Fruit fly (Drosophila melanogaster) whole organism, adult: ENCODE measurements around the gene CG9263.

ENCODE experiments used
- CG11617 ChIP-seq: fragments of 200-800 bp; sonication (Bioruptor generic); optimal IDR thresholded peaks from 2 replicates; lab custom pipeline; 2017; ENCODE audit warnings: mild to moderate bottlenecking, missing biosample characterization, missing genetic modification reagents, missing genetic modification characterization
- CG12768 ChIP-seq: fragments of 200-800 bp; sonication (Bioruptor generic); optimal IDR thresholded peaks from 2 replicates; lab custom pipeline; 2017; ENCODE audit warnings: missing biosample characterization, missing genetic modification characterization, mild to moderate bottlenecking, moderate library complexity, missing genetic modification reagents
- CG14711 ChIP-seq: fragments of 200-800 bp; sonication (Bioruptor generic); optimal IDR thresholded peaks from 2 replicates; lab custom pipeline; 2018; ENCODE audit warnings: missing biosample characterization, mild to moderate bottlenecking, missing genetic modification characterization, moderate library complexity
- CG1620 ChIP-seq: fragments of 200-800 bp; sonication (Bioruptor generic); optimal IDR thresholded peaks from 2 replicates; lab custom pipeline; 2016; ENCODE audit warnings: missing biosample characterization, missing genetic modification characterization
- CG33017 ChIP-seq: fragments of 200-800 bp; sonication (Bioruptor generic); optimal IDR thresholded peaks from 2 replicates; lab custom pipeline; 2018; ENCODE audit warnings: missing biosample characterization, mild to moderate bottlenecking, missing genetic modification characterization, moderate library complexity
- CG5204 ChIP-seq: fragments of 200-800 bp; sonication (Bioruptor generic); optimal IDR thresholded peaks from 2 replicates; lab custom pipeline; 2016; ENCODE audit warnings: missing biosample characterization, missing genetic modification characterization
- CG7045 ChIP-seq: fragments of 200-800 bp; sonication (Bioruptor generic); optimal IDR thresholded peaks from 2 replicates; lab custom pipeline; 2017; ENCODE audit warnings: missing biosample characterization, mild to moderate bottlenecking, missing genetic modification characterization
- CG7101 ChIP-seq: fragments of 200-800 bp; sonication (Bioruptor generic); optimal IDR thresholded peaks from 2 replicates; lab custom pipeline; 2018; ENCODE audit warnings: missing biosample characterization, mild to moderate bottlenecking, missing genetic modification characterization, moderate library complexity
- Clk ChIP-seq: fragments of 200-800 bp; sonication (Bioruptor generic); optimal IDR thresholded peaks from 2 replicates; lab custom pipeline; 2017; ENCODE audit warnings: missing biosample characterization, missing genetic modification characterization
- Crg-1 ChIP-seq: fragments of 200-800 bp; sonication (Bioruptor generic); optimal IDR thresholded peaks from 2 replicates; lab custom pipeline; 2016; ENCODE audit warnings: missing biosample characterization, missing genetic modification characterization
- Hr96 ChIP-seq: fragments of 200-800 bp; sonication (Bioruptor generic); optimal IDR thresholded peaks from 2 replicates; lab custom pipeline; 2016; ENCODE audit warnings: missing biosample characterization, missing genetic modification characterization
- Mnt ChIP-seq: fragments of 200-800 bp; sonication (Bioruptor generic); optimal IDR thresholded peaks from 2 replicates; lab custom pipeline; 2016; ENCODE audit warnings: missing biosample characterization, mild to moderate bottlenecking, missing genetic modification characterization
- bab1 ChIP-seq: fragments of 200-800 bp; sonication (Bioruptor generic); optimal IDR thresholded peaks from 3 replicates; lab custom pipeline; 2019; ENCODE audit warnings: missing biosample characterization, mild to moderate bottlenecking, missing genetic modification characterization, moderate library complexity
- cic ChIP-seq: fragments of 200-800 bp; sonication (Bioruptor generic); optimal IDR thresholded peaks from 2 replicates; lab custom pipeline; 2017; ENCODE audit warnings: missing biosample characterization, mild to moderate bottlenecking, missing genetic modification characterization, moderate library complexity
- cnc ChIP-seq, 2 experiments: fragments of >200 bp; optimal IDR thresholded peaks; 2 replicates each; lab custom pipeline; 2017
- kay ChIP-seq: fragments of 200-800 bp; sonication (Bioruptor generic); peaks from one replicate; lab custom pipeline; 2016; ENCODE audit warnings: missing biosample characterization, missing genetic modification characterization, borderline replicate concordance
- ovo ChIP-seq: fragments of 200-800 bp; sonication (Bioruptor generic); optimal IDR thresholded peaks from 2 replicates; lab custom pipeline; 2016; ENCODE audit warnings: missing biosample characterization, missing genetic modification characterization
- pad ChIP-seq: fragments of 200-800 bp; sonication (Bioruptor generic); optimal IDR thresholded peaks from 3 replicates; lab custom pipeline; 2017; ENCODE audit warnings: missing biosample characterization, missing genetic modification characterization, mild to moderate bottlenecking, moderate library complexity, missing genetic modification reagents
- tj ChIP-seq: fragments of 200-800 bp; sonication (Bioruptor generic); optimal IDR thresholded peaks from 3 replicates; lab custom pipeline; 2017; ENCODE audit warnings: missing biosample characterization, mild to moderate bottlenecking, missing genetic modification characterization, moderate library complexity
- toe ChIP-seq: fragments of 200-800 bp; sonication (Bioruptor generic); optimal IDR thresholded peaks from 2 replicates; lab custom pipeline; 2016; ENCODE audit warnings: missing biosample characterization, missing genetic modification characterization

CG9263 gene

dm6 chr2L:13535678-13536077 lies 6.7 kb downstream of the CG9263 start, which contains the start of gene CG15638:
Gene CG15638, minus strand, starts transcription at chr2L:13535778.
- TF ChIP-seq Mnt (GFP tag; lab: Kevin White, UChicago) (no peak), kay (GFP tag; lab: Kevin White, UChicago) (peak; percentile 12)

- no peak for TF ChIP-seq CG1620 (GFP tag; lab: Kevin White, UChicago)
- TF ChIP-seq tj = no peak
- TF ChIP-seq Mnt (GFP tag; lab: Kevin White, UChicago) = no peak
- TF ChIP-seq CG11617 (GFP tag; lab: Kevin White, UChicago) = no peak
- no peak for TF ChIP-seq toe (GFP tag; lab: Kevin White, UChicago)
- TF ChIP-seq CG14711 (tag; lab: Kevin White, UChicago) = no peak
- TF ChIP-seq kay (GFP tag; lab: Kevin White, UChicago) = no peak
- no peak for TF ChIP-seq ovo (GFP tag; lab: Kevin White, UChicago)
- TF ChIP-seq CG33017 = no peak
- no peak for TF ChIP-seq Clk (GFP tag; lab: Kevin White, UChicago)
- TF ChIP-seq Crg-1 (GFP tag; lab: Kevin White, UChicago) = no peak
- TF ChIP-seq CG12768 (GFP tag; lab: Kevin White, UChicago) = no peak
- TF ChIP-seq CG5204 (GFP tag; lab: Kevin White, UChicago) = no peak
- no peak for TF ChIP-seq cnc (optimal IDR thresholded peaks at IDR 0.05; lab: Kevin White, UChicago)
- no peak for TF ChIP-seq cic
- TF ChIP-seq Hr96 (GFP tag; lab: Kevin White, UChicago) = no peak
- TF ChIP-seq CG7101 (tag; lab: Kevin White, UChicago) = no peak
- TF ChIP-seq bab1 = no peak
- no peak for TF ChIP-seq pad (GFP tag; lab: Kevin White, UChicago)
- no peak for TF ChIP-seq CG7045 (GFP tag; lab: Kevin White, UChicago)
Observed at dm6 chr2L:13532524-13532923, 9.9 kb downstream of the CG9263 start, which contains the start of gene CG33645. Gene CG33645, plus strand, starts transcription at chr2L:13532824.

DNA sequence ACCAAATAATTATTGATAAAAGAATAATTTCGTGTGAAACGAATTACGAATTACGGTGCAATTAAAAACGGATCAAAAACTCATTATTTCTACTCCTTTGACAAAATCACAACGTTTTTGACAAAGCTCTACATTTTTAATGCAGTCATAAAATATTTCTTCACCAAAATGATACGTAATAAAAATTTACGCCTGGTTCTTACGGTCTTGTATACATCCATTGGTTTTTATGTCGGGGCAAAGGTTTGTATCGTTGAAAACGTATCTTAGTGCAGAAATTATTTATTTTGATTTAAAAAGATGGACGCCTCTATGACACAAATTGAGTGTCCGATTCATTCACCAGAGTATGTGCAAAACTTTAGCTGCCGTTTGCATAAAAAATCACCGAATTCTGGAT lies 10.6 kb downstream of the CG9263 start, which contains the start of gene CG33644:
CG33644 (plus strand) TSS at position 301 of the 400 bp plus-strand sequence.
- TF ChIP-seq pad (GFP tag; lab: Kevin White, UChicago) (no peak), CG5204 (GFP tag; lab: Kevin White, UChicago) (no peak)

DNA sequence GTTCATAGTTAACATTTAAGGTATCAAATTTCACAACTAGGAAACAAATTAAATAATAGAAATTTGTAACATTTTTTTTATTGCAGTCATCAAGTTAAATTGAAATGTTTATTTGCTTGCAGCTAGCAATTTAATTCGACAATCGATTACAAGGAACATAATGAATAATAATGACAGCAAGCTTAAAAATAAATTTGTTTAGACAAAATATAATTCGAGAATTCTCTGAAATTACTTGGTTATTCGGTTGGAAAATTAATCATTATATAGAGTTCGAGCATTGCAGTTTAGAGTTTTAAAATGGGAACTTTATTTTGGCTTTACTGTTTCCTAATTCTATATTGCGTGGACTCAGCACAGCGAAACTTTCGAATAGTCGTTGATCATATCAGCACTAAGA lies 11.6 kb downstream of the CG9263 start, which contains the start of gene CG33643:
CG33643 (plus strand) TSS at position 301 of the 400 bp plus-strand sequence.
- no peak for TF ChIP-seq cic
- no peak for TF ChIP-seq CG11617 (GFP tag; lab: Kevin White, UChicago)
- no peak for TF ChIP-seq Crg-1 (GFP tag; lab: Kevin White, UChicago)
- TF ChIP-seq toe (GFP tag; lab: Kevin White, UChicago) = no peak
- TF ChIP-seq Mnt (GFP tag; lab: Kevin White, UChicago) = no peak
- no peak for TF ChIP-seq CG7045 (GFP tag; lab: Kevin White, UChicago)
- TF ChIP-seq CG33017 = no peak
- no peak for TF ChIP-seq tj
- no peak for TF ChIP-seq pad (GFP tag; lab: Kevin White, UChicago)
- no peak for TF ChIP-seq CG5204 (GFP tag; lab: Kevin White, UChicago)
- TF ChIP-seq CG7101 (tag; lab: Kevin White, UChicago) = no peak
- TF ChIP-seq CG1620 (GFP tag; lab: Kevin White, UChicago) = no peak
- TF ChIP-seq ovo (GFP tag; lab: Kevin White, UChicago) = no peak

dm6 chr2L:13529675-13530074 lies 12.7 kb downstream of the CG9263 start, which contains the start of gene CG33642:
Gene CG33642, plus strand, starts transcription at chr2L:13529975.
- TF ChIP-seq CG7101 (tag; lab: Kevin White, UChicago) (no peak), tj (no peak), cnc (optimal IDR thresholded peaks at IDR 0.05; lab: Kevin White, UChicago) (no peak), Hr96 (GFP tag; lab: Kevin White, UChicago) (no peak), pad (GFP tag; lab: Kevin White, UChicago) (no peak), cic (no peak), CG11617 (GFP tag; lab: Kevin White, UChicago) (no peak), kay (GFP tag; lab: Kevin White, UChicago) (no peak), toe (GFP tag; lab: Kevin White, UChicago) (no peak), Crg-1 (GFP tag; lab: Kevin White, UChicago) (no peak), Clk (GFP tag; lab: Kevin White, UChicago) (no peak), CG5204 (GFP tag; lab: Kevin White, UChicago) (no peak), ovo (GFP tag; lab: Kevin White, UChicago) (no peak), Mnt (GFP tag; lab: Kevin White, UChicago) (no peak), CG33017 (no peak), CG12768 (GFP tag; lab: Kevin White, UChicago) (no peak), bab1 (no peak), CG14711 (tag; lab: Kevin White, UChicago) (no peak), CG1620 (GFP tag; lab: Kevin White, UChicago) (no peak), CG7045 (GFP tag; lab: Kevin White, UChicago) (no peak)

- TF ChIP-seq Clk (GFP tag; lab: Kevin White, UChicago) (no peak), CG7045 (GFP tag; lab: Kevin White, UChicago) (no peak), Mnt (GFP tag; lab: Kevin White, UChicago) (no peak), CG14711 (tag; lab: Kevin White, UChicago) (no peak), CG12768 (GFP tag; lab: Kevin White, UChicago) (no peak), cnc (optimal IDR thresholded peaks at IDR 0.05; lab: Kevin White, UChicago) (no peak), CG1620 (GFP tag; lab: Kevin White, UChicago) (no peak), Hr96 (GFP tag; lab: Kevin White, UChicago) (no peak), CG33017 (no peak), CG5204 (GFP tag; lab: Kevin White, UChicago) (no peak), kay (GFP tag; lab: Kevin White, UChicago) (no peak), CG11617 (GFP tag; lab: Kevin White, UChicago) (no peak)
Observed at dm6 chr2L:13528742-13529141, 13.6 kb downstream of the CG9263 start, which contains the start of gene CG33641. Gene CG33641, plus strand, starts transcription at chr2L:13529042.
